Worm (Caenorhabditis elegans): Measurements from ENCODE around the gene T07C4.12.

The T07C4.12 gene

DNA sequence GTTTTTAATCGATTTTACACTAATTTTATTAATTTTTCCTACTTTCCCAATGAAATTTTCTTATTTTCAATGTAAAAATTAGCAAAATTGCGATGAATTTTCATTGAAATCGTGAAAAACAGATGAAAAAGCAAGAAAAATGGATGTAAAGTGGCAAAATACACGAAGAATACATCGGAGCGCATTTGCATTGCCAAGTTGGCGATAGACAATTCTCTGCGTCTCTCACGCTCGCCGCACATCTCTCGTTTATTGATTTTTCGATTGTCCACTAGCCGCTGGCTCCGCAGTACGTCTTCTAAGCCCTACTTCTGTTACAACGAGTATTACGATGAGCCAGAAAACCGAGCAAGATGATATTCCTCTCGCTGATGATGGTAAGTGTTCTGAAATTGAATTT lies 13.7 kb downstream of the T07C4.12 start, which contains the start of gene unc-69:
unc-69 (plus strand) TSS at position 185 of the 400 bp plus-strand sequence.
- TF ChIP-seq sptf-2 (GFP tag; optimal IDR thresholded peaks at IDR 0.05) (no peak), ceh-27 (GFP tag; optimal IDR thresholded peaks at IDR 0.05) (peak; percentile 48), hlh-26 (GFP tag; conservative IDR thresholded peaks at IDR 0.05) (no peak), efl-1 (GFP tag; optimal IDR thresholded peaks at IDR 0.05) (no peak), nfyb-1 (GFP tag; IDR thresholded peaks at IDR 0.05) (no peak), B0261.1 (tag; optimal IDR thresholded peaks at IDR 0.05) (no peak), rec-8 (tag; optimal IDR thresholded peaks at IDR 0.05) (no peak), Y56A3A.18 (GFP tag; IDR thresholded peaks at IDR 0.05) (no peak), cebp-1 (GFP tag; IDR thresholded peaks at IDR 0.05) (no peak), cebp-1 (tag; optimal IDR thresholded peaks at IDR 0.05) (peak; percentile 42), lin-35 (GFP tag; optimal IDR thresholded peaks at IDR 0.05) (peak in 1 of 3 experiments; percentile 26), rpc-1 (optimal IDR thresholded peaks at IDR 0.05) (no peak), rpc-1 (tag; optimal IDR thresholded peaks at IDR 0.05) (no peak), nfya-1 (tag; optimal IDR thresholded peaks at IDR 0.05; ENCODE audit: borderline replicate concordance, insufficient read depth) (no peak), attf-5 (GFP tag; optimal IDR thresholded peaks at IDR 0.05) (peak; percentile 30), mes-4 (tag; optimal IDR thresholded peaks at IDR 0.05) (no peak), madf-10 (tag; optimal IDR thresholded peaks at IDR 0.05) (no peak), ekl-4 (GFP tag; IDR thresholded peaks at IDR 0.05) (no peak), nhr-27 (tag; optimal IDR thresholded peaks at IDR 0.05) (no peak), let-526 (GFP tag; IDR thresholded peaks at IDR 0.05) (no peak), nhr-90 (tag; optimal IDR thresholded peaks at IDR 0.05) (no peak), mcd-1 (GFP tag; IDR thresholded peaks at IDR 0.05) (peak; percentile 88), hlh-12 (tag; optimal IDR thresholded peaks at IDR 0.05) (no peak), lsl-1 (GFP tag; optimal IDR thresholded peaks at IDR 0.05) (peak; percentile 52), lin-54 (GFP tag; optimal IDR thresholded peaks at IDR 0.05) (peak; percentile 28), snpc-4 (GFP tag; optimal IDR thresholded peaks at IDR 0.05) (no peak), snpc-4 (tag; optimal IDR thresholded peaks at IDR 0.05) (peak in 3 of 4 experiments; percentile 6 to 28 (median 7)), D2030.7 (GFP tag; IDR thresholded peaks at IDR 0.05) (peak; percentile 31; the same call in 1 of the 2 replicates), nhr-120 (GFP tag; IDR thresholded peaks at IDR 0.05) (no peak), F33H1.4 (GFP tag; IDR thresholded peaks at IDR 0.05) (peak; percentile 27; the same call in 1 of the 2 replicates), sea-2 (GFP tag; IDR thresholded peaks at IDR 0.05) (no peak), athp-1 (tag; optimal IDR thresholded peaks at IDR 0.05) (no peak), F23B12.7 (tag; optimal IDR thresholded peaks at IDR 0.05; ENCODE audit: insufficient read depth) (peak; percentile 43), xnd-1 (tag; optimal IDR thresholded peaks at IDR 0.05) (no peak), ztf-18 (tag; optimal IDR thresholded peaks at IDR 0.05) (peak; percentile 33), snpc-3.4 (tag; optimal IDR thresholded peaks at IDR 0.05) (peak; percentile 9), hmg-1.2 (GFP tag; IDR thresholded peaks at IDR 0.05) (peak; percentile 95), Y53G8AR.9 (GFP tag; conservative IDR thresholded peaks at IDR 0.05) (no peak), hmg-20 (GFP tag; IDR thresholded peaks at IDR 0.05) (no peak), let-607 (tag; optimal IDR thresholded peaks at IDR 0.05) (peak; percentile 12 to 48), F55B11.4 (tag; optimal IDR thresholded peaks at IDR 0.05; ENCODE audit: borderline replicate concordance, insufficient read depth) (no peak), bed-2 (GFP tag; IDR thresholded peaks at IDR 0.05) (no peak), ets-4 (GFP tag; optimal IDR thresholded peaks at IDR 0.05) (no peak), hsf-1 (GFP tag; IDR thresholded peaks at IDR 0.05) (no peak), bed-1 (GFP tag; IDR thresholded peaks at IDR 0.05) (no peak), aptf-2 (GFP tag; conservative IDR thresholded peaks at IDR 0.05) (no peak), snpc-1.1 (tag; optimal IDR thresholded peaks at IDR 0.05; ENCODE audit: insufficient read depth) (no peak), B0019.2 (GFP tag; conservative IDR thresholded peaks at IDR 0.05) (no peak), Y95B8A.8 (GFP tag; IDR thresholded peaks at IDR 0.05) (no peak)
